Fruit fly (Drosophila melanogaster): ENCODE results near the gene abo.

dm6 chr2L:11014671-11015070, 39.6 kb upstream of the abo start:
- TF ChIP-seq CG8478 (optimal IDR thresholded peaks at IDR 0.05) = no peak
- no peak for TF ChIP-seq pan (optimal IDR thresholded peaks at IDR 0.05)
- no peak for TF ChIP-seq EcR (GFP tag; optimal IDR thresholded peaks at IDR 0.05)

All from whole organism.